Fruit fly (Drosophila melanogaster) S2 (cell line): ENCODE data around the gene sov.

Source experiments
- CG8478 ChIP-seq: fragments of >200 bp; optimal IDR thresholded peaks from 2 replicates; lab custom pipeline; 2018
- CTCF ChIP-seq, 2 experiments: fragments of >200 bp; optimal IDR thresholded peaks; 2 replicates each; lab custom pipeline; 2018

DNA sequence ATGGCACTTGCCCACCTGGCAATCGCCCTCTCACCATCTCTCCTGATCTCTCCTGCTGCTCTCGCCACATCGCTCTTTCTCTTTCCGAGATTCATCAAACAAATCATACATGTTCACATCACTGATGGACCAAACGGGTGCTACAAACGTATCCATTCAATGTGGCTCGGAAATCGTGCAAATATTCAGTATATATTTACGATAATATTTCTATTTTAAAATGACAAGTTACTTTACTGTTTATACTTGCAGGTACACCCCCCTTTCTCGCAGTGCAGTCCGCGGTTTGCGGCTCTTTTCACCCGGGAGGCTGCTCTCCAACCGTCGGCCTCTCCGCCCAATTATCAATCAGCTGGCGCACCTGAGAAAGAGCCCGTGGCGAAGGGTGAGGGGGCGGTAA, 35.4 kb downstream of the sov start:
- TF ChIP-seq CTCF (optimal IDR thresholded peaks at IDR 0.05; lab: Kevin White, UChicago): no peak
- no peak for TF ChIP-seq CG8478
